Fruit fly (Drosophila melanogaster) whole organism, embryonic: ENCODE results near the gene CG43051.

ENCODE experiments used
- CG1792 ChIP-seq: fragments of 200-800 bp; sonication (Bioruptor generic); optimal IDR thresholded peaks from 2 replicates; lab custom pipeline; 2016; ENCODE audit warnings: missing biosample characterization, missing genetic modification characterization
- CG18619 ChIP-seq: fragments of 200-800 bp; sonication (Bioruptor generic); optimal IDR thresholded peaks from 3 replicates; lab custom pipeline; 2017; ENCODE audit warnings: missing biosample characterization, mild to moderate bottlenecking, missing genetic modification characterization
- kah ChIP-seq: fragments of 200-800 bp; sonication (Bioruptor generic); optimal IDR thresholded peaks from 2 replicates; lab custom pipeline; 2018; ENCODE audit warnings: missing biosample characterization, mild to moderate bottlenecking, missing genetic modification characterization
- stwl ChIP-seq: fragments of 200-800 bp; sonication (Bioruptor generic); optimal IDR thresholded peaks from 3 replicates; lab custom pipeline; 2018; ENCODE audit warnings: missing biosample characterization, mild to moderate bottlenecking, missing genetic modification characterization, moderate library complexity

DNA sequence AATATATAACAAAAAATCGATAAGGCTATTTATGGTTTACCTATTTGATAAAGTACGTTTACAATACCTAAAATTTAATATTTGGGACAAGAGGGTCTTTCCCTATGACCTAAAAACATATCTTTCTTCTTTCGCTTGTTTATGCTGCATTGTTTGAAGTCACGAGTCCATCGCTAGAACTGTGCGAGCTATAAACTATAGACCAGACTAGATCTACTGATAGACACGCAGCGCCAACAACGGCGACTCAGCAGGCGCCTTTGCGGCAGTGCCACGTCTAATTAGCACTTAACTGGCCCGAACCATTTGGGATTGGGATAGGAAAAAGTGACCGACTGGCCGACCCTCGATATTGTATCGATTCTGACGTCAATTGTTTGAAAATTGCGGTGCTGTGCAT lies 34.8 kb upstream of the CG43051 start:
- TF ChIP-seq CG1792 (no peak), stwl (tag; lab: Kevin White, UChicago) (peak; percentile 35), kah (GFP tag; lab: Kevin White, UChicago) (no peak), CG18619 (GFP tag; lab: Kevin White, UChicago) (no peak)
